Fruit fly (Drosophila melanogaster): ENCODE results near the gene CAH16.

The CAH16 gene

dm6 chr3R:31251130-31251770 is 8.8 kb upstream of the CAH16 start:
- TF ChIP-seq CG9948 (tag; optimal IDR thresholded peaks at IDR 0.05) (no peak), gl (tag; optimal IDR thresholded peaks at IDR 0.05) (no peak), EcR (GFP tag; optimal IDR thresholded peaks at IDR 0.05) (no peak), rn (GFP tag; IDR thresholded peaks at IDR 0.05) (no peak), CG13204 (GFP tag; optimal IDR thresholded peaks at IDR 0.05) (no peak), Ets98B (GFP tag; IDR thresholded peaks at IDR 0.05) (peak; percentile 81), fd96Ca (GFP tag; IDR thresholded peaks at IDR 0.05) (0 out of 3 replicates have a peak, but pooled peaks have one; percentile 52), CG15710 (tag; optimal IDR thresholded peaks at IDR 0.05) (no peak), CG8301 (tag; optimal IDR thresholded peaks at IDR 0.05) (peak; percentile 58), CG32121 (GFP tag; IDR thresholded peaks at IDR 0.05) (peak; percentile 82), CG4496 (GFP tag; IDR thresholded peaks at IDR 0.05) (peak; percentile 74; the same call in 2 of the 3 replicates), CG10348 (GFP tag; IDR thresholded peaks at IDR 0.05) (no peak), CG12605 (GFP tag; IDR thresholded peaks at IDR 0.05) (peak; percentile 60), Pif1A (GFP tag; optimal IDR thresholded peaks at IDR 0.05) (peak; percentile 55), Pif1B (GFP tag; optimal IDR thresholded peaks at IDR 0.05) (peak; percentile 23), CG34367 (tag; optimal IDR thresholded peaks at IDR 0.05) (peak; percentile 4)

dm6 chr3R:31252093-31252962 is 7.7 kb upstream of the CAH16 start, which contains the start of the genes qless and mRpL32:
Gene qless (minus strand): TSS chr3R:31252608.
Gene mRpL32 (plus strand): TSS chr3R:31252872.
- no peak for TF ChIP-seq CG8159 (tag; optimal IDR thresholded peaks at IDR 0.05)
- TF ChIP-seq EcR (GFP tag; optimal IDR thresholded peaks at IDR 0.05), result peak; percentile 68
- no peak for TF ChIP-seq CG13204 (GFP tag; optimal IDR thresholded peaks at IDR 0.05)
- TF ChIP-seq CG9948 (tag; optimal IDR thresholded peaks at IDR 0.05), result peak; percentile 31
- TF ChIP-seq CG17806 (tag; optimal IDR thresholded peaks at IDR 0.05), result peak; percentile 52
- no peak for TF ChIP-seq gl (tag; optimal IDR thresholded peaks at IDR 0.05)
- TF ChIP-seq CG14655 (GFP tag; optimal IDR thresholded peaks at IDR 0.05), result no peak
- no peak for TF ChIP-seq CG15710 (tag; optimal IDR thresholded peaks at IDR 0.05)
- no peak for TF ChIP-seq CG10348 (GFP tag; IDR thresholded peaks at IDR 0.05)
- TF ChIP-seq Snoo (tag; optimal IDR thresholded peaks at IDR 0.05), result no peak
- no peak for TF ChIP-seq CG34367 (tag; optimal IDR thresholded peaks at IDR 0.05)
- peak; percentile 77; the same call in 2 of the 3 replicates for TF ChIP-seq CG4496 (GFP tag; IDR thresholded peaks at IDR 0.05)
- TF ChIP-seq rn (GFP tag; IDR thresholded peaks at IDR 0.05), result peak; percentile 62; the same call in 1 of the 2 replicates
- TF ChIP-seq D1 (tag; optimal IDR thresholded peaks at IDR 0.05), result no peak
- TF ChIP-seq Pif1B (GFP tag; optimal IDR thresholded peaks at IDR 0.05), result no peak
- peak; percentile 69 for TF ChIP-seq Ets98B (GFP tag; IDR thresholded peaks at IDR 0.05)
- TF ChIP-seq CG12605 (GFP tag; IDR thresholded peaks at IDR 0.05), result no peak
- TF ChIP-seq CG32121 (GFP tag; IDR thresholded peaks at IDR 0.05), result peak; percentile 64
- TF ChIP-seq fd96Ca (GFP tag; IDR thresholded peaks at IDR 0.05), result peak; percentile 65; the same call in 2 of the 3 replicates
- no peak for TF ChIP-seq CG8301 (tag; optimal IDR thresholded peaks at IDR 0.05)
- TF ChIP-seq Pif1A (GFP tag; optimal IDR thresholded peaks at IDR 0.05), result no peak

dm6 chr3R:31254808-31255207 is 5.2 kb upstream of the CAH16 start, which contains the start of the genes CG1750 and spn-F:
Gene CG1750 (minus strand): TSS chr3R:31254900.
Gene spn-F (plus strand): TSS chr3R:31255127.
- TF ChIP-seq CG4496 (GFP tag; IDR thresholded peaks at IDR 0.05), result no peak
- no peak for TF ChIP-seq CG32121 (GFP tag; IDR thresholded peaks at IDR 0.05)
- no peak for TF ChIP-seq D1 (tag; optimal IDR thresholded peaks at IDR 0.05)
- no peak for TF ChIP-seq CG13204 (GFP tag; optimal IDR thresholded peaks at IDR 0.05)
- no peak for TF ChIP-seq rn (GFP tag; IDR thresholded peaks at IDR 0.05)
- no peak for TF ChIP-seq CG8159 (tag; optimal IDR thresholded peaks at IDR 0.05)
- no peak for TF ChIP-seq CG10348 (GFP tag; IDR thresholded peaks at IDR 0.05)

dm6 chr3R:31257299-31257698 is 2.7 kb upstream of the CAH16 start, which contains the start of gene CAH6:
Gene CAH6 (plus strand): TSS chr3R:31257599.
- no peak for TF ChIP-seq Ets98B (GFP tag; IDR thresholded peaks at IDR 0.05)
- no peak for TF ChIP-seq CG12605 (GFP tag; IDR thresholded peaks at IDR 0.05)
- TF ChIP-seq fd96Ca (GFP tag; IDR thresholded peaks at IDR 0.05), result no peak
- no peak for TF ChIP-seq Pif1A (GFP tag; optimal IDR thresholded peaks at IDR 0.05)
- no peak for TF ChIP-seq CG8159 (tag; optimal IDR thresholded peaks at IDR 0.05)
- TF ChIP-seq CG14655 (GFP tag; optimal IDR thresholded peaks at IDR 0.05), result no peak
- TF ChIP-seq CG32121 (GFP tag; IDR thresholded peaks at IDR 0.05), result no peak
- TF ChIP-seq D1 (tag; optimal IDR thresholded peaks at IDR 0.05), result no peak
- TF ChIP-seq CG8301 (tag; optimal IDR thresholded peaks at IDR 0.05), result no peak

dm6 chr3R:31262298-31262697 is 2.3 kb downstream of the CAH16 start, which contains the start of gene CAH5:
Gene CAH5 (plus strand): TSS chr3R:31262598.
- TF ChIP-seq Ets98B (GFP tag; IDR thresholded peaks at IDR 0.05) (no peak), Pif1A (GFP tag; optimal IDR thresholded peaks at IDR 0.05) (no peak), Pif1B (GFP tag; optimal IDR thresholded peaks at IDR 0.05) (no peak), CG32121 (GFP tag; IDR thresholded peaks at IDR 0.05) (no peak), CG8159 (tag; optimal IDR thresholded peaks at IDR 0.05) (no peak), Snoo (tag; optimal IDR thresholded peaks at IDR 0.05) (no peak), CG10348 (GFP tag; IDR thresholded peaks at IDR 0.05) (no peak), CG34367 (tag; optimal IDR thresholded peaks at IDR 0.05) (no peak), CG13204 (GFP tag; optimal IDR thresholded peaks at IDR 0.05) (no peak), gl (tag; optimal IDR thresholded peaks at IDR 0.05) (no peak), D1 (tag; optimal IDR thresholded peaks at IDR 0.05) (no peak), fd96Ca (GFP tag; IDR thresholded peaks at IDR 0.05) (no peak)
